Worm (Caenorhabditis elegans): ENCODE data around the gene ubxn-5.
A peak's percentile ranks its signal among the peaks of the same experiment; 100 is the strongest.

ubxn-5 gene

DNA sequence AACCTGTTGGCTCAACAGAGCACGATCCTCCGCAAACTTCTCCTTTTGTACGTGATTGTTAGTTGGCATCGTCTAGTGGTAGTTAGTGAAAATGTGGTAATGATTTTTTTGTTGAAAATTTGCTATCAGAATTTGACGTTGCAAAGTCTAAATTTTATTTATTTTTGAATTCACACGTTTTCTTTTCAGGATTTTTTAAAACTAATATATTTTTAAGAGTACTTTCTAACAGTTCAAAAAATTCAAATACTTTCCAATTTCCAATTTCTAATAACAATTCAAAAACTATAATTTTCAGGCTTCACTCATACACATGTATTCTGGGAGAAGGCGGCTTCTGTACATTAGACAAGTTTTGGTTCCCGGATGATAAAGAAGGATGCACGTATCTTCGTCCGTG lies at the start of gene ubxn-5:
Gene ubxn-5 (minus strand): TSS at position 101 of the 400 bp plus-strand sequence.
- no peak for TF ChIP-seq tab-1 (GFP tag; IDR thresholded peaks at IDR 0.05)
- no peak for TF ChIP-seq flt-1 (GFP tag; IDR thresholded peaks at IDR 0.05)
- no peak for TF ChIP-seq ztf-23 (GFP tag; IDR thresholded peaks at IDR 0.05)
- TF ChIP-seq med-1 (GFP tag; optimal IDR thresholded peaks at IDR 0.05; ENCODE audit: insufficient read depth) = no peak
- TF ChIP-seq klf-2 (GFP tag; conservative IDR thresholded peaks at IDR 0.05) = no peak
- no peak for TF ChIP-seq ref-1 (GFP tag; conservative IDR thresholded peaks at IDR 0.05)
- no peak for TF ChIP-seq T22C8.4 (GFP tag; IDR thresholded peaks at IDR 0.05)
- no peak for TF ChIP-seq ztf-29 (GFP tag; IDR thresholded peaks at IDR 0.05)
- TF ChIP-seq cog-1 (tag; optimal IDR thresholded peaks at IDR 0.05) = no peak

DNA sequence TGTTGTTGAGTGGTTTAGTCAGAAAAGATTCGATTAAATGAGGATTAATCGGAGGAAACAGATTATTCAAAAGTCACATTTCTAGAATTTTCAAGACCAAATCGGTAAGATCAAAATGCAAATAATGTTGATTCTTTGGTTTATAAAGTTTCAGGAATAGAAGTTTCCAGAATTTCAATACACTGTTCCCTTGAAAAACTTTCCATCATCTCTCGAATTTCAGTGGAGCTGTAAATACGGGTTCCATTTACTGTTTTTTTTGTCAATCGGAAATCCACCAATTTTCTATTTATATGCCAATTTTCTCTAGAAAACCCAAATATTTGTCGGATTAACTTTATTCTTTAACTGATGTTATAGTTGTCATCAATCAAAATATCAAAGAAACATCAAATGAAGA lies 48.8 kb upstream of the ubxn-5 start:
- no peak for TF ChIP-seq ztf-23 (GFP tag; IDR thresholded peaks at IDR 0.05)
- no peak for TF ChIP-seq flt-1 (GFP tag; IDR thresholded peaks at IDR 0.05)
- TF ChIP-seq med-1 (GFP tag; optimal IDR thresholded peaks at IDR 0.05; ENCODE audit: insufficient read depth) = no peak
- no peak for TF ChIP-seq tab-1 (GFP tag; IDR thresholded peaks at IDR 0.05)
- no peak for TF ChIP-seq cog-1 (tag; optimal IDR thresholded peaks at IDR 0.05)
- no peak for TF ChIP-seq ztf-29 (GFP tag; IDR thresholded peaks at IDR 0.05)
- TF ChIP-seq klf-2 (GFP tag; conservative IDR thresholded peaks at IDR 0.05) = no peak
- no peak for TF ChIP-seq T22C8.4 (GFP tag; IDR thresholded peaks at IDR 0.05)
- TF ChIP-seq ref-1 (GFP tag; conservative IDR thresholded peaks at IDR 0.05) = no peak

DNA sequence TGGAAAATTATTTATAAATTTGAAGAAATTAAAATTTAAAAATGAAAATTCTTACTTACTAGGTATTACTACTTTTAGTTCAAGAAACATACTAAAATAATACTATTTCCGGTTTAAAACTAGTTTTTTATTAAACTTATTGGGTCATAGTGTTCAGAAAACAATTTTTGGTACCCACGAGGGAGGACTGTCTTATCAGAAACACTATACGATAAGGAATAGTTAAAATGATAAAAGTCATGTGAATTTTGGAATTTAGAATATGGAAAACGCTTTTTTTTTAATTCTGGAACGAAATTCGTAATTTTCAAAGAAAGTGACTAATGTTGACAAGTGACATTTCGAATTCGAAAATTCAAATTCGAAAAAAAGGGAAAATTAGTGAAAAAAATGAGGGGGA lies 47.4 kb upstream of the ubxn-5 start:
- TF ChIP-seq ztf-29 (GFP tag; IDR thresholded peaks at IDR 0.05) = no peak
- TF ChIP-seq cog-1 (tag; optimal IDR thresholded peaks at IDR 0.05) = no peak
- no peak for TF ChIP-seq klf-2 (GFP tag; conservative IDR thresholded peaks at IDR 0.05)
- no peak for TF ChIP-seq ztf-23 (GFP tag; IDR thresholded peaks at IDR 0.05)
- TF ChIP-seq med-1 (GFP tag; optimal IDR thresholded peaks at IDR 0.05; ENCODE audit: insufficient read depth) = no peak
- no peak for TF ChIP-seq T22C8.4 (GFP tag; IDR thresholded peaks at IDR 0.05)
- TF ChIP-seq tab-1 (GFP tag; IDR thresholded peaks at IDR 0.05) = no peak
- no peak for TF ChIP-seq ref-1 (GFP tag; conservative IDR thresholded peaks at IDR 0.05)

DNA sequence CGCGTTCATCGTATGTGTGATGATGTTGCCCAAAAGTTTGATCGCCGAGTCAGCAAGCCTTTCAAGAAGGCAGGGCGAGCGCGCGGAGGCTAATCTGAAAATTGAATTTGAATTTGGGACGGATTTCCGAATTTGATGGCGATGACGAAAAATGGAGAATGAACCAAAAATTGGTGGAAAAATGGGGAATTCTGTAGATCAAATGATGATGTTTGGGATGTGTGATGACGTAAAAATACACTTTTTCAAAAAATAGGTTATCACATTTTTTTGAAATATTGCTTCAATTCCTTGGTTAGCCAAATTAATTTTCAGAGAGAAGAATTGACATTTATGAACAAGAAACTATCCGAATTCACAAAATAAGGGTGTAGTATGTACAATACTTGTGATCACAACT lies 45.3 kb upstream of the ubxn-5 start, which contains the start of gene ZK971.1:
Gene ZK971.1 (minus strand): TSS at position 101 of the 400 bp plus-strand sequence.
- no peak for TF ChIP-seq T22C8.4 (GFP tag; IDR thresholded peaks at IDR 0.05)
- no peak for TF ChIP-seq klf-2 (GFP tag; conservative IDR thresholded peaks at IDR 0.05)
- TF ChIP-seq flt-1 (GFP tag; IDR thresholded peaks at IDR 0.05) = no peak
- TF ChIP-seq med-1 (GFP tag; optimal IDR thresholded peaks at IDR 0.05; ENCODE audit: insufficient read depth) = no peak
- TF ChIP-seq tab-1 (GFP tag; IDR thresholded peaks at IDR 0.05) = no peak
- TF ChIP-seq cog-1 (tag; optimal IDR thresholded peaks at IDR 0.05) = no peak
- TF ChIP-seq ztf-29 (GFP tag; IDR thresholded peaks at IDR 0.05) = no peak
- TF ChIP-seq ref-1 (GFP tag; conservative IDR thresholded peaks at IDR 0.05) = no peak
- TF ChIP-seq ztf-23 (GFP tag; IDR thresholded peaks at IDR 0.05) = no peak

DNA sequence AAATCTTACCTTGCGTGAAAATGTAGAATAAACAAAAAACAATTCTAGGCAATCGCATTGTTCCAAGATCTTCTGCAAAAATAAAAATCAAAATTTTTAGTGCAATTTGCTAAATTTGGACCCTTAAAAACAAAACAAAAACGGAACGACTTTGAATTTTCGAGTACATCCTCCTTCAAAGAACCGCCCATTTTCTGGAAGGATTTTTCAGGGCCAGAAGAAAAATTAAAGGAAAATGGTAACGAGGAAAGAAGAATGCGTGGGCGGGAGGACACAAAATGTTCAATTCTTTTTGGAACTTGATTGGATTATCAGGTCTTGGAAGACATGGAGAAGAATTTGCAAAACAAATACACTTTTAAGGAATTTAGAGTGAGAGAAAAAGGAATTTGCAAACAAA lies 36.8 kb upstream of the ubxn-5 start, which contains the start of gene F54B3.4:
Gene F54B3.4 (minus strand): TSS at position 101 of the 400 bp plus-strand sequence.
- TF ChIP-seq ztf-29 (GFP tag; IDR thresholded peaks at IDR 0.05) = no peak
- no peak for TF ChIP-seq ref-1 (GFP tag; conservative IDR thresholded peaks at IDR 0.05)
- no peak for TF ChIP-seq klf-2 (GFP tag; conservative IDR thresholded peaks at IDR 0.05)
- no peak for TF ChIP-seq cog-1 (tag; optimal IDR thresholded peaks at IDR 0.05)
- no peak for TF ChIP-seq flt-1 (GFP tag; IDR thresholded peaks at IDR 0.05)

DNA sequence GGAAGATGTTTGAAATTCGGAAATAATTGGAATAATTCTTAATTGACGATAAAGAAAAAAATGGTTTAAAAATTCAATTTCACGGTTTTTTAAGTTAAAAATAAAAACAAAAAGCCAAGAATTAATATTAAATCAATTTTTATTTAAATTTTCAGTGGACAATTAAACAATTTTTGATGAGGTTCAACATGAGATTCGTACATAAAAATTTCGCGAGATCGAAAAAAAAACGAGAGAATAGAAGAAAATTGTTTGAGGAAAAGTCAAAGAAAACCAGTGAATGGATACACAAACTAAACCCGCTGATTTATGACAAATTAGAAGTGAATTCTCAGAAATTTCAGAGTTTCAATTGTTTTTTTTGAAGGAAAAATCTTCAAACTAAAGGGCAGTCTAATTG lies 35.8 kb upstream of the ubxn-5 start, which contains the start of gene F54B3.2:
Gene F54B3.2 (minus strand): TSS at position 101 of the 400 bp plus-strand sequence.
- no peak for TF ChIP-seq T22C8.4 (GFP tag; IDR thresholded peaks at IDR 0.05)
- no peak for TF ChIP-seq flt-1 (GFP tag; IDR thresholded peaks at IDR 0.05)
- no peak for TF ChIP-seq med-1 (GFP tag; optimal IDR thresholded peaks at IDR 0.05; ENCODE audit: insufficient read depth)
- TF ChIP-seq klf-2 (GFP tag; conservative IDR thresholded peaks at IDR 0.05) = no peak
- TF ChIP-seq ztf-29 (GFP tag; IDR thresholded peaks at IDR 0.05) = no peak

DNA sequence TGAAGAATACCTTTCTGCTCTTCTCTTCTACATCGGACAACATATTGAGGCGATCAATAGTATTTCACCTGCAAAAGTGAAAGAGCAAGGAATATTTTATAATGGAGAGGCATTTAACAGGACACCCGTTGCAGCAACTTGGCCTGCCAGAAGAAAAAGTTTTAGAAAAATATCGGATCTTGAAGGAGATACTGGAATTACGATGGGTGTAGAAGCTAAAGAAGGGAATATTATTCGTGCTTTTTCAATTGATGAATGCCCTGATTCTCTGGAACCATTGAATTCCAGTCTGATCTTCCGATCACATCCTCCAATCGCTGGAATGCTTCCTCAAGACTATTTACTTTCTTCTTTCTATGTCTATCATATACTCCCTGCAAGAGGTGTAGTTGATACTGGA lies 27.0 kb upstream of the ubxn-5 start:
- TF ChIP-seq ztf-23 (GFP tag; IDR thresholded peaks at IDR 0.05) (no peak), klf-2 (GFP tag; conservative IDR thresholded peaks at IDR 0.05) (no peak), med-1 (GFP tag; optimal IDR thresholded peaks at IDR 0.05; ENCODE audit: insufficient read depth) (no peak), ztf-29 (GFP tag; IDR thresholded peaks at IDR 0.05) (no peak), tab-1 (GFP tag; IDR thresholded peaks at IDR 0.05) (no peak), flt-1 (GFP tag; IDR thresholded peaks at IDR 0.05) (no peak)

DNA sequence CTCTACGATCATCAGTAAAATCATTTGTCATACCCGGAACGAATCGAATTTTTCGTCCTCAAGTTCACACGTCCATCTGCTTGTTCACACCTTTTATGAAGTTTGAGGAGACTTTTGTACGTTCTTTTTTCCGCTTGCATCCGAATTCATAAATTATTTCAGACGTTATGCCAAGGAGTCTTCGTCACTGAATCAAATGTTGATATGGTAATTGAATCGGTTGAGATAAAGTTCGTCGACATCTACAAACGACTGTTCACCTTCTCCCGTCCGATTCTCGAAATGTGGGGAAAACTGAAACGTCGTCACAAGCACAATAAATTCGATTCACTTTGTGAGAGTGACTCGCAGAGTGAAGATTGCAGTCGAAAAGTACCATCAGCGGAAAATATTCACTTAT lies 17.8 kb upstream of the ubxn-5 start:
- TF ChIP-seq ztf-29 (GFP tag; IDR thresholded peaks at IDR 0.05) (no peak), med-1 (GFP tag; optimal IDR thresholded peaks at IDR 0.05; ENCODE audit: insufficient read depth) (no peak), flt-1 (GFP tag; IDR thresholded peaks at IDR 0.05) (no peak), ztf-23 (GFP tag; IDR thresholded peaks at IDR 0.05) (no peak), klf-2 (GFP tag; conservative IDR thresholded peaks at IDR 0.05) (no peak), tab-1 (GFP tag; IDR thresholded peaks at IDR 0.05) (no peak), cog-1 (tag; optimal IDR thresholded peaks at IDR 0.05) (no peak), ref-1 (GFP tag; conservative IDR thresholded peaks at IDR 0.05) (no peak), T22C8.4 (GFP tag; IDR thresholded peaks at IDR 0.05) (no peak)

DNA sequence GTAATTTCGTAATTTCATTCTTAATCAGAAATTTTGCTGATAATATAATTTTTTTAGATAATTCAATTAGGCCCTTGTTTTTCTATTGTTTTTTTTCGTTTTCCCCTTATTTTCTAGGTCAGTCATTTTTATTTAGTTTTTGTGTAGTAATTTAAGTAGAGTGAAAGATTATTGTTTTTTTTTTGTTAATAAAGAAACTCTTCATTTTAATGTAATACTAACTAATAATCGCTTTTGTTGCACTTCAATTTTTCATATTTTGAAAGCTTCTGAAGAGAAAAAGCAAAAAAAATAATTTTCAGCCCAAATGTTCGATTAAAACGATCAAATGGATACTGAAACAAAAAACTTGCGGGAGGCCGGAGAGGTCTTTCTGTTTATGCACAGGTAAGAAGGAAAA lies 16.7 kb upstream of the ubxn-5 start, which contains the start of gene F54B3.1:
Gene F54B3.1 (plus strand): TSS at position 301 of the 400 bp plus-strand sequence.
- no peak for TF ChIP-seq cog-1 (tag; optimal IDR thresholded peaks at IDR 0.05)
- TF ChIP-seq klf-2 (GFP tag; conservative IDR thresholded peaks at IDR 0.05) = no peak

DNA sequence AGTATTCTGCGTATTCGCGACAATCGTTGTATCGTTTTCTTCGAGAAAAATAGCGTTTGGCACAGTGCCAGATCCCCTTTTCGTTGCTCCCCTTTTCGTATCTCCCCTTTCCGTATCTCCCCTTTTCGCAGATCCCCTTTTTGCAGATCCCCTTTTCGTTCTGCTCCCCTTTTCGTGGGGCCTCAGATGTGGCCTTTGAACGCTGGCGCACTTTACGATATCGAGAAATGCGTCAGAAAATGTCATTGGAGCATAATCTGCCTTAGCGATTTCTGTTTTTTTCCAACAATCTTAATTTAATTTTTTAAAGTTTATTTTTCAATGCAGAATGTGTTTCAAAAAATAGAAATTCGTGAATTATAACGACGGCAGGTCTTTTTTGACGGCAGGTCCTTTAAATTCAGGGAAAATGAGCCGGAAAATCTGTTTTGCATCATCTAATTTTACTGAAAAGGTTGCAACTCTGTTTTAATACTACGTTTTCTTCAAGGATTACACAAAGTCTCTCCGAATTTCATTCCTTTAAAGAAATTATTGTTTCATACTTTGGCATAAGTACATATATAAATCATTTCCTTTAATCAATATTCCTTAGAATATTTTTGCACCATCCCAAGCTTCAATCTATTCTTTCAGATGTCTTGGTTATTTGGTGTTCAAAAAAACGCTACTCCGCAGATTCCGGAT lies 14.2 kb upstream of the ubxn-5 start, which contains the start of gene atad-3:
Gene atad-3 (plus strand): TSS at position 637 of the 687 bp plus-strand sequence.
- TF ChIP-seq T22C8.4 (GFP tag; IDR thresholded peaks at IDR 0.05) (peak; percentile 85; the same call in 1 of the 2 replicates), tab-1 (GFP tag; IDR thresholded peaks at IDR 0.05) (peak; percentile 88), klf-2 (GFP tag; conservative IDR thresholded peaks at IDR 0.05) (peak; percentile 96), ref-1 (GFP tag; conservative IDR thresholded peaks at IDR 0.05) (peak; percentile 79), ztf-23 (GFP tag; IDR thresholded peaks at IDR 0.05) (peak; percentile 97), flt-1 (GFP tag; IDR thresholded peaks at IDR 0.05) (peak; percentile 95), ztf-29 (GFP tag; IDR thresholded peaks at IDR 0.05) (peak; percentile 90), cog-1 (tag; optimal IDR thresholded peaks at IDR 0.05) (peak; percentile 82), med-1 (GFP tag; optimal IDR thresholded peaks at IDR 0.05; ENCODE audit: insufficient read depth) (no peak)

All from whole organism, midembryonic.